Worm (Caenorhabditis elegans): ENCODE results near the gene srx-105.

DNA sequence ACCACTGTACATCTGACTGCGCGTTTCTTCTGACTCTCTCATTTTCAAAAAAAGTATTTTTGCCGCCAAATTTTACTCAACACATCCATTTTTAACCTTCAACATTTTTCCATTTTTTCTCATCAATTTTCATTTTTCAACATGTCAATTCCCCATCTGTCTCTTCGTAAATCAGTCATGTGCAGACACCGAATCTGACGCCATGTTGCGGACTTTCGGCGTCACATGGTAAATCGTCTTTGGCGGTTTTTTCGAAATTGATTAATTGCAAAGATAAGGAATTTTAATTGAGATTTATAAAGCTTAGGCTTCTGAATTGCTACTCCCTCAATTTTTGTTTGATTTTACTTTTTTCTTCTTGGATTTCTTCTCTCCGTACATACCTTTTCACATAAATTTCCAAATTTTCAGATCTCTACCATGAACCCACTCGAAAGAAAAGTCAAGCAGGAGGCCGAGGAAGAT, 18.4 kb downstream of the srx-105 start, which contains the start of gene F19B10.1:
- peak; percentile 85 for TF ChIP-seq nhr-25 (tag; optimal IDR thresholded peaks at IDR 0.05)
- TF ChIP-seq nhr-76 (tag; optimal IDR thresholded peaks at IDR 0.05), result no peak
- TF ChIP-seq elt-2 (tag; optimal IDR thresholded peaks at IDR 0.05), result peak; percentile 70
- no peak for TF ChIP-seq mdl-1 (tag; optimal IDR thresholded peaks at IDR 0.05)
- no peak for TF ChIP-seq skn-1 (tag; optimal IDR thresholded peaks at IDR 0.05)
- peak; percentile 65 for TF ChIP-seq lin-15B (tag; optimal IDR thresholded peaks at IDR 0.05)

Data from whole organism, L3 larva.